Worm (Caenorhabditis elegans): ENCODE measurements around the gene clec-195.

Gene clec-195

DNA sequence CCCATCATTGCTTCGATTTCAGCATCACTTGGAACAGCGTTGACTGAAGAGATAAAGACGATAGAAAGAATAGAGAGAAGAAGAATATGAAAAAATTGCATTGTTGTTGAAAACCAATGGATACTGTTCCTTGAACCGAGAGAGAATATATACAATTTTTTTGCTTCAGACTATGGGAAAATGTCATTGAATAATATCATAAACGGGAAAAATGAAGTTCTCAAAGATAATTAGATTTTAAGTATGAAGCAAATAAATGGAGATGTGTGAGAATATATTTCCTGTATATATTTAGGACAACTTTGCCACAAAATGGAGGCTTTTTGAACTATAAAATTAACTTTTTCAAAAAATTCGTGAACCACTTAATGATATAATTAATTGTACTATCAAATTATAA, 12.4 kb upstream of the clec-195 start, which contains the start of gene Y116A8C.44:
TSS of gene Y116A8C.44 (minus strand) at position 101 of the 400 bp plus-strand sequence.
- TF ChIP-seq sem-4 (tag; optimal IDR thresholded peaks at IDR 0.05) (no peak), Y55F3AM.14 (GFP tag; optimal IDR thresholded peaks at IDR 0.05) (no peak), C34F6.9 (tag; optimal IDR thresholded peaks at IDR 0.05) (no peak), nhr-25 (tag; optimal IDR thresholded peaks at IDR 0.05) (no peak), ceh-82 (tag; optimal IDR thresholded peaks at IDR 0.05) (no peak), nhr-23 (tag; optimal IDR thresholded peaks at IDR 0.05) (no peak), nhr-77 (tag; optimal IDR thresholded peaks at IDR 0.05) (no peak), nhr-12 (tag; optimal IDR thresholded peaks at IDR 0.05) (no peak), crh-2 (tag; optimal IDR thresholded peaks at IDR 0.05) (no peak), unc-62 (GFP tag; optimal IDR thresholded peaks at IDR 0.05) (no peak), ZK546.5 (tag; optimal IDR thresholded peaks at IDR 0.05) (no peak)

DNA sequence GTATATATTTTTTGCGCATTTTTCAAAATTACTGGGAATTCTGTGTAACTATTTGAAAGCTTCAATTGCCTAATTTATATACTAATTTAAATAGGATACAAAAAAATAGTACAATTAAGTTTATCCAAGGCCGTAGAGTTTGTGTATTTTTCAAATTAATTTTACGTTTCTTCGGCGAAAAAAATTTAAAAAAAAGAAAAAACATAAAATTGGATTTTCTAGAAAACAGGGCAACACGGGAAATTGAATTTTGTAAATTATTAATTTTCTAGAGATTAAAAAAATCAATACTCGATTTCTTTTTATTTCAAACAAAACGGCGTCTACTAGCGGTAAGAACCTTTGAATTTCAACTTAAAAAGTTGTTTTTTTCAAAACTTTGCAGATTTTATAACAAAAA, 7.7 kb upstream of the clec-195 start, which contains the start of gene Y116A8C.23:
TSS of gene Y116A8C.23 (plus strand) at position 301 of the 400 bp plus-strand sequence.
- TF ChIP-seq dmd-4 (tag; optimal IDR thresholded peaks at IDR 0.05) (no peak), gmeb-1 (tag; optimal IDR thresholded peaks at IDR 0.05) (no peak), sma-3 (GFP tag; optimal IDR thresholded peaks at IDR 0.05) (no peak), crh-2 (tag; optimal IDR thresholded peaks at IDR 0.05) (no peak), unc-55 (GFP tag; optimal IDR thresholded peaks at IDR 0.05) (no peak), Y55F3AM.14 (GFP tag; optimal IDR thresholded peaks at IDR 0.05) (no peak), blmp-1 (tag; optimal IDR thresholded peaks at IDR 0.05; ENCODE audit: insufficient read depth) (no peak), ztf-4 (tag; optimal IDR thresholded peaks at IDR 0.05) (no peak), nhr-25 (tag; optimal IDR thresholded peaks at IDR 0.05) (no peak), ceh-16 (tag; optimal IDR thresholded peaks at IDR 0.05) (no peak), aly-2 (tag; optimal IDR thresholded peaks at IDR 0.05) (no peak), nhr-21 (tag; optimal IDR thresholded peaks at IDR 0.05) (no peak), nhr-6 (tag; optimal IDR thresholded peaks at IDR 0.05) (no peak)

DNA sequence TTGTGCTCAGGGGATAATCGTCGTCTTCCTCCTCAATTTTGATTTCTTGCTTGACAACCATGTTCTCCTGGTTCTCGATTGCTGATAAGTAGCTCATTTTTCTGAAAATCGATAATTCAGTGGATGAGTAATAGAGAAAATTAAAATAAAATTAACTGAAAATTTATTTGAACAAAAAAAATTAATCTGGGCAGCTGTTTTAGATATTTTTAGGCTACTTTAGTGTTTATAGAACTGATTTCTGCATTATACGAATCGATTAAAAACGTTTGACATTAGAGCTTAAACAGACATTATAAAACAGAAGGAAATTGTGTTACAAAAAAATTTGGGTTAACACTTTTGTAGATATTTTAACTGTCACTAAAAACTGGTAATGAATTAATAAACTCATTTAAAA, 2.7 kb upstream of the clec-195 start, which contains the start of gene athp-3:
TSS of gene athp-3 (minus strand) at position 101 of the 400 bp plus-strand sequence.
- TF ChIP-seq unc-55 (GFP tag; optimal IDR thresholded peaks at IDR 0.05) (no peak), Y55F3AM.14 (GFP tag; optimal IDR thresholded peaks at IDR 0.05) (no peak), mbf-1 (tag; optimal IDR thresholded peaks at IDR 0.05) (no peak), ztf-4 (tag; optimal IDR thresholded peaks at IDR 0.05) (no peak), nhr-25 (tag; optimal IDR thresholded peaks at IDR 0.05) (no peak), unc-39 (tag; optimal IDR thresholded peaks at IDR 0.05) (no peak), ztf-1 (GFP tag; conservative IDR thresholded peaks at IDR 0.05) (no peak), ZK546.5 (tag; optimal IDR thresholded peaks at IDR 0.05) (no peak), egl-27 (tag; optimal IDR thresholded peaks at IDR 0.05) (no peak), sma-9 (GFP tag; optimal IDR thresholded peaks at IDR 0.05) (no peak), sma-9 (tag; optimal IDR thresholded peaks at IDR 0.05) (no peak), lin-39 (tag; optimal IDR thresholded peaks at IDR 0.05) (no peak), aly-2 (tag; optimal IDR thresholded peaks at IDR 0.05) (no peak), ceh-82 (tag; optimal IDR thresholded peaks at IDR 0.05) (no peak), elt-1 (tag; optimal IDR thresholded peaks at IDR 0.05) (no peak)

DNA sequence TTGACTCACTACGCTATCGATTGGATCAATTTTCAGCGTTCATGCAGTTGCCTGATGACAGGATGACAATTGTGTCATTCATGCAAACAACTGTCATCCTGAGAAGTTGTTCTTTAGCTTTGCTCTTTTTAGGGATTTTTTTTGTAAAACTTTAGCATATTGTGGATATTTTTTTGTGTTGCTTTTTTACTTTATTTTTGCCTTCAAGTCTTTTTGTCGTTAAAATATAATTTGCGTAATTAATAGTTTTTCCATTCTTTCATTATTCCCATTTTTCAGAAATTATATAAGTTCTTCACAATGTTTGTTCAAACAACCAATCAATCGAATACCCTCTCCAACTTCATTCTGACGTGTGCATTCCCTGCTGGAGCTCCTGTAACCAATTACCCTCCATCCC, 5.0 kb downstream of the clec-195 start, which contains the start of gene Y116A8C.20:
TSS of gene Y116A8C.20 (plus strand) at position 301 of the 400 bp plus-strand sequence.
- no peak for TF ChIP-seq nhr-25 (tag; optimal IDR thresholded peaks at IDR 0.05)
- TF ChIP-seq elt-3 (tag; optimal IDR thresholded peaks at IDR 0.05), result no peak
- no peak for TF ChIP-seq lin-11 (tag; optimal IDR thresholded peaks at IDR 0.05)
- TF ChIP-seq lsy-2 (tag; optimal IDR thresholded peaks at IDR 0.05), result no peak
- TF ChIP-seq lin-39 (tag; optimal IDR thresholded peaks at IDR 0.05), result no peak
- no peak for TF ChIP-seq zag-1 (tag; optimal IDR thresholded peaks at IDR 0.05)
- TF ChIP-seq ztf-4 (tag; optimal IDR thresholded peaks at IDR 0.05), result no peak
- no peak for TF ChIP-seq nhr-237 (tag; optimal IDR thresholded peaks at IDR 0.05)
- TF ChIP-seq aly-2 (tag; optimal IDR thresholded peaks at IDR 0.05), result no peak
- no peak for TF ChIP-seq mbf-1 (tag; optimal IDR thresholded peaks at IDR 0.05)
- no peak for TF ChIP-seq R02D3.7 (tag; optimal IDR thresholded peaks at IDR 0.05)
- no peak for TF ChIP-seq dmd-4 (tag; optimal IDR thresholded peaks at IDR 0.05)
- TF ChIP-seq egl-27 (tag; optimal IDR thresholded peaks at IDR 0.05), result no peak
- no peak for TF ChIP-seq F13H6.1 (tag; optimal IDR thresholded peaks at IDR 0.05)
- no peak for TF ChIP-seq snpc-4 (tag; optimal IDR thresholded peaks at IDR 0.05)
- no peak for TF ChIP-seq ceh-16 (tag; optimal IDR thresholded peaks at IDR 0.05)
- TF ChIP-seq unc-62 (GFP tag; optimal IDR thresholded peaks at IDR 0.05), result no peak
- TF ChIP-seq skn-1 (tag; optimal IDR thresholded peaks at IDR 0.05), result no peak

Data from whole organism, L2 larva.